Worm (Caenorhabditis elegans) whole organism, late embryonic: ENCODE results near the gene ttr-10.

Source experiments
- C08G9.2 ChIP-seq: sonication (generic microtip); optimal IDR thresholded peaks from 2 replicates; lab custom pipeline; 2016; ENCODE audit warnings: mild to moderate bottlenecking, missing genetic modification characterization, moderate library complexity, missing compliant biosample characterization
- C38D4.7 ChIP-seq: fragments of 200-800 bp; sonication (Bioruptor generic); optimal IDR thresholded peaks from 2 replicates; lab custom pipeline; 2018; ENCODE audit warnings: mild to moderate bottlenecking, missing genetic modification characterization, moderate library complexity, missing compliant biosample characterization
- Y22D7AL.16 ChIP-seq: sonication (generic microtip); optimal IDR thresholded peaks from 2 replicates; lab custom pipeline; 2016; ENCODE audit warnings: missing genetic modification characterization, missing compliant biosample characterization
- ahr-1 ChIP-seq: sonication (generic microtip); optimal IDR thresholded peaks from 2 replicates; lab custom pipeline; 2016; ENCODE audit warnings: missing genetic modification characterization, missing compliant biosample characterization
- ama-1 ChIP-seq: fragments of 150-350 bp; optimal IDR thresholded peaks from 2 replicates; lab custom pipeline; 2014
- ceh-14 ChIP-seq: sonication (generic microtip); optimal IDR thresholded peaks from 2 replicates; lab custom pipeline; 2016; ENCODE audit warnings: missing genotype, missing genetic modification characterization, missing compliant biosample characterization
- ceh-18 ChIP-seq: sonication (generic microtip); optimal IDR thresholded peaks from 2 replicates; lab custom pipeline; 2016; ENCODE audit warnings: missing genetic modification characterization, missing compliant biosample characterization
- ceh-22 ChIP-seq: sonication (generic microtip); optimal IDR thresholded peaks from 2 replicates; lab custom pipeline; 2017; ENCODE audit warnings: missing biosample characterization, missing genetic modification characterization
- ceh-24 ChIP-seq: sonication (generic microtip); optimal IDR thresholded peaks from 2 replicates; lab custom pipeline; 2016; ENCODE audit warnings: mild to moderate bottlenecking, missing genetic modification characterization, missing compliant biosample characterization
- ceh-30 ChIP-seq: fragments of 150-350 bp; optimal IDR thresholded peaks from 2 replicates; lab custom pipeline; 2014; ENCODE audit warnings: missing biosample characterization, missing genetic modification characterization
- ceh-34 ChIP-seq: sonication (generic microtip); optimal IDR thresholded peaks from 2 replicates; lab custom pipeline; 2016; ENCODE audit warnings: mild to moderate bottlenecking, missing genetic modification characterization, missing compliant biosample characterization
- dve-1 ChIP-seq: sonication (generic microtip); optimal IDR thresholded peaks from 2 replicates; lab custom pipeline; 2017; ENCODE audit warnings: antibody characterized with exemption, mild to moderate bottlenecking, missing genetic modification characterization, missing compliant biosample characterization
- elt-2 ChIP-seq: sonication (generic microtip); optimal IDR thresholded peaks from 2 replicates; lab custom pipeline; 2016; ENCODE audit warnings: missing genetic modification reagents, missing genetic modification characterization, missing compliant biosample characterization
- elt-4 ChIP-seq: sonication (generic microtip); optimal IDR thresholded peaks from 2 replicates; lab custom pipeline; 2016; ENCODE audit warnings: missing genetic modification characterization, missing compliant biosample characterization
- fax-1 ChIP-seq: sonication (generic microtip); optimal IDR thresholded peaks from 2 replicates; lab custom pipeline; 2016; ENCODE audit warnings: missing genotype, missing genetic modification characterization, missing compliant biosample characterization
- fkh-10 ChIP-seq: fragments of 150-350 bp; optimal IDR thresholded peaks from 2 replicates; lab custom pipeline; 2014; ENCODE audit warnings: missing biosample characterization, missing genetic modification reagents, missing genetic modification characterization
- hlh-13 ChIP-seq: fragments of 200-800 bp; sonication (Bioruptor generic); optimal IDR thresholded peaks from 2 replicates; lab custom pipeline; 2018; ENCODE audit warnings: mild to moderate bottlenecking, missing genetic modification characterization, missing compliant biosample characterization
- hlh-30 ChIP-seq: sonication (generic microtip); optimal IDR thresholded peaks from 2 replicates; lab custom pipeline; 2017; ENCODE audit warnings: antibody characterized with exemption, missing genetic modification characterization, missing compliant biosample characterization; ENCODE audit not compliant: insufficient read depth
- hlh-8 ChIP-seq: sonication (generic microtip); optimal IDR thresholded peaks from 2 replicates; lab custom pipeline; 2016; ENCODE audit warnings: missing genotype, missing genetic modification characterization, missing compliant biosample characterization
- madf-2 ChIP-seq: sonication (generic microtip); optimal IDR thresholded peaks from 2 replicates; lab custom pipeline; 2017; ENCODE audit warnings: missing genetic modification characterization, missing compliant biosample characterization
- nfya-1 ChIP-seq: sonication (generic microtip); optimal IDR thresholded peaks from 2 replicates; lab custom pipeline; 2017; ENCODE audit warnings: missing genetic modification characterization, mild to moderate bottlenecking, missing compliant biosample characterization, antibody characterized with exemption, moderate library complexity
- odd-2 ChIP-seq: sonication (generic microtip); optimal IDR thresholded peaks from 2 replicates; lab custom pipeline; 2017; ENCODE audit warnings: antibody characterized with exemption, mild to moderate bottlenecking, missing genetic modification characterization, missing compliant biosample characterization
- pat-9 ChIP-seq: fragments of 200-800 bp; sonication (Bioruptor generic); optimal IDR thresholded peaks from 2 replicates; lab custom pipeline; 2018; ENCODE audit warnings: mild to moderate bottlenecking, missing genetic modification characterization, moderate library complexity, missing compliant biosample characterization
- pha-2 ChIP-seq: sonication (generic microtip); optimal IDR thresholded peaks from 2 replicates; lab custom pipeline; 2017; ENCODE audit warnings: mild to moderate bottlenecking, missing genetic modification characterization, missing compliant biosample characterization
- pros-1 ChIP-seq: fragments of 150-350 bp; optimal IDR thresholded peaks from 2 replicates; lab custom pipeline; 2014; ENCODE audit warnings: missing biosample characterization, missing genetic modification reagents, missing genetic modification characterization
- rnt-1 ChIP-seq: sonication (generic microtip); optimal IDR thresholded peaks from 2 replicates; lab custom pipeline; 2016; ENCODE audit warnings: missing genetic modification characterization, missing compliant biosample characterization
- sdc-2 ChIP-seq: sonication (generic microtip); optimal IDR thresholded peaks from 2 replicates; lab custom pipeline; 2016; ENCODE audit warnings: missing genotype, missing genetic modification characterization, missing compliant biosample characterization
- tbx-7 ChIP-seq: sonication (generic microtip); optimal IDR thresholded peaks from 2 replicates; lab custom pipeline; 2016; ENCODE audit warnings: missing genotype, missing genetic modification characterization, missing compliant biosample characterization
- unc-3 ChIP-seq, 2 experiments: fragments of 200-800 bp in 1 of 2; sonication (Bioruptor generic) in 1 of 2; sonication (generic microtip) in 1 of 2; conservative IDR thresholded peaks in 1 of 2; optimal IDR thresholded peaks in 1 of 2; 2 replicates each; pipeline versions ENCODE4 v1.3.6 to Lab custom; 2016 to 2022; ENCODE audit warnings: missing compliant biosample characterization in 2 of 2, missing genetic modification characterization in 2 of 2, missing genetic modification reagents in 1 of 2
- unc-55 ChIP-seq: sonication (generic microtip); optimal IDR thresholded peaks from 2 replicates; lab custom pipeline; 2017; ENCODE audit warnings: missing biosample characterization, missing genetic modification reagents, missing genetic modification characterization
- unc-86 ChIP-seq: sonication (generic microtip); optimal IDR thresholded peaks from 2 replicates; lab custom pipeline; 2016; ENCODE audit warnings: missing genetic modification characterization, missing compliant biosample characterization
- zip-5 ChIP-seq: sonication (generic microtip); optimal IDR thresholded peaks from 2 replicates; lab custom pipeline; 2016; ENCODE audit warnings: missing genetic modification characterization, missing compliant biosample characterization
- ztf-16 ChIP-seq: sonication (generic microtip); optimal IDR thresholded peaks from 2 replicates; lab custom pipeline; 2017; ENCODE audit warnings: missing genetic modification characterization, missing compliant biosample characterization

ttr-10 gene

ce11 chrV:7529840-7530239 is 23.9 kb downstream of the ttr-10 start, which contains the start of gene swt-2:
swt-2 (plus strand) TSS chrV:7530140.
- TF ChIP-seq elt-4: no peak
- no peak for TF ChIP-seq unc-3 (GFP tag; conservative IDR thresholded peaks at IDR 0.05; lab: Robert Waterston, UW)
- no peak for TF ChIP-seq unc-3 (tag; optimal IDR thresholded peaks at IDR 0.05; lab: Kevin White, UChicago)
- no peak for TF ChIP-seq ceh-18 (tag; lab: Kevin White, UChicago)
- no peak for TF ChIP-seq madf-2 (tag; lab: Kevin White, UChicago)
- TF ChIP-seq hlh-30 (tag; lab: Kevin White, UChicago): no peak
- TF ChIP-seq dve-1: no peak
- no peak for TF ChIP-seq ceh-22 (tag; lab: Kevin White, UChicago)
- TF ChIP-seq tbx-7 (tag; lab: Kevin White, UChicago): no peak
- TF ChIP-seq nfya-1 (tag; lab: Kevin White, UChicago): no peak
- TF ChIP-seq pat-9 (tag; lab: Kevin White, UChicago): no peak
- TF ChIP-seq rnt-1 (tag; lab: Kevin White, UChicago): no peak
- no peak for TF ChIP-seq C08G9.2 (tag; lab: Kevin White, UChicago)
- TF ChIP-seq Y22D7AL.16: no peak

- TF ChIP-seq sdc-2 (tag; lab: Kevin White, UChicago) (no peak), ama-1 (lab: Kevin White, UChicago) (no peak), hlh-13 (GFP tag; lab: Kevin White, UChicago) (no peak), unc-3 (GFP tag; conservative IDR thresholded peaks at IDR 0.05; lab: Robert Waterston, UW) (no peak), unc-3 (tag; optimal IDR thresholded peaks at IDR 0.05; lab: Kevin White, UChicago) (no peak), hlh-8 (tag; lab: Kevin White, UChicago) (no peak), unc-55 (GFP tag; lab: Kevin White, UChicago) (no peak), C08G9.2 (tag; lab: Kevin White, UChicago) (no peak), ztf-16 (tag; lab: Kevin White, UChicago) (no peak), ceh-18 (tag; lab: Kevin White, UChicago) (no peak), unc-86 (tag; lab: Kevin White, UChicago) (no peak), ahr-1 (tag; lab: Kevin White, UChicago) (no peak), elt-2 (tag; lab: Kevin White, UChicago) (no peak), pha-2 (tag; lab: Kevin White, UChicago) (no peak)
Measured at ce11 chrV:7528816-7529215, 24.9 kb downstream of the ttr-10 start, which contains the start of gene C54F6.5. C54F6.5 (plus strand) TSS chrV:7529116.

ce11 chrV:7527153-7527552 is 26.6 kb downstream of the ttr-10 start, which contains the start of gene C54F6.17:
C54F6.17 (plus strand) TSS chrV:7527453.
- no peak for TF ChIP-seq pat-9 (tag; lab: Kevin White, UChicago)
- TF ChIP-seq madf-2 (tag; lab: Kevin White, UChicago): no peak
- TF ChIP-seq fkh-10 (GFP tag; lab: Kevin White, UChicago): no peak
- no peak for TF ChIP-seq ceh-30 (tag; lab: Kevin White, UChicago)
- no peak for TF ChIP-seq zip-5 (tag; lab: Kevin White, UChicago)
- TF ChIP-seq C38D4.7 (GFP tag; lab: Kevin White, UChicago): no peak

- TF ChIP-seq pat-9 (tag; lab: Kevin White, UChicago) (no peak), unc-55 (GFP tag; lab: Kevin White, UChicago) (no peak), ceh-24 (tag; lab: Kevin White, UChicago) (no peak), pha-2 (tag; lab: Kevin White, UChicago) (no peak), C08G9.2 (tag; lab: Kevin White, UChicago) (no peak)
Measured at ce11 chrV:7525695-7526094, 28.0 kb downstream of the ttr-10 start, which contains the start of gene C54F6.18. C54F6.18 (plus strand) TSS chrV:7525995.

ce11 chrV:7524447-7524846 is 29.3 kb downstream of the ttr-10 start, which contains the start of gene C54F6.20:
C54F6.20 (plus strand) TSS chrV:7524747.
- TF ChIP-seq pros-1 (tag; lab: Kevin White, UChicago): no peak
- no peak for TF ChIP-seq ceh-34 (tag; lab: Kevin White, UChicago)
- TF ChIP-seq odd-2 (tag; lab: Kevin White, UChicago): no peak
- TF ChIP-seq ceh-14: no peak
- no peak for TF ChIP-seq fax-1 (tag; lab: Kevin White, UChicago)
